Worm (Caenorhabditis elegans) whole organism, L4 larva: Measurements from ENCODE around the gene F54F2.6.

ENCODE experiments used
- D1046.2 ChIP-seq: fragments of 200-800 bp; sonication (Bioruptor generic); IDR thresholded peaks from 2 replicates; pipeline ENCODE4 v1.3.6; 2022; ENCODE audit warnings: missing genetic modification characterization, missing compliant biosample characterization
- F10B5.3 ChIP-seq: sonication (generic microtip); optimal IDR thresholded peaks from 2 replicates; lab custom pipeline; 2016; ENCODE audit warnings: mild to moderate bottlenecking, missing genetic modification characterization, missing compliant biosample characterization
- F26F4.8 ChIP-seq: fragments of 200-800 bp; sonication (Bioruptor generic); conservative IDR thresholded peaks from 2 replicates; pipeline ENCODE4 v1.3.6; 2022; ENCODE audit warnings: missing genetic modification characterization, missing compliant biosample characterization
- F49E8.2 ChIP-seq: sonication (generic microtip); optimal IDR thresholded peaks from 2 replicates; lab custom pipeline; 2016; ENCODE audit warnings: missing compliant biosample characterization, mild to moderate bottlenecking, missing genetic modification characterization, borderline replicate concordance
- R02D3.7 ChIP-seq: fragments of 150-350 bp; sonication (generic microtip); optimal IDR thresholded peaks from 3 replicates; lab custom pipeline; 2014; ENCODE audit warnings: missing biosample characterization, missing genetic modification characterization
- T20F7.1 ChIP-seq: fragments of 200-800 bp; sonication (Bioruptor generic); optimal IDR thresholded peaks from 2 replicates; lab custom pipeline; 2018; ENCODE audit warnings: mild to moderate bottlenecking, missing genetic modification characterization, missing compliant biosample characterization
- Y5F2A.4 ChIP-seq: fragments of 200-800 bp; sonication (Bioruptor generic); optimal IDR thresholded peaks from 2 replicates; lab custom pipeline; 2018; ENCODE audit warnings: mild to moderate bottlenecking, missing genetic modification characterization, missing compliant biosample characterization
- aly-2 ChIP-seq: sonication (generic microtip); optimal IDR thresholded peaks from 2 replicates; lab custom pipeline; 2018; ENCODE audit warnings: missing biosample characterization, missing genetic modification characterization
- arid-1 ChIP-seq: fragments of 200-800 bp; sonication (Bioruptor generic); conservative IDR thresholded peaks from 2 replicates; pipeline ENCODE4 v1.3.6; 2022; ENCODE audit warnings: missing genetic modification reagents, missing genetic modification characterization, missing compliant biosample characterization
- ceh-32 ChIP-seq: sonication (generic microtip); optimal IDR thresholded peaks from 2 replicates; lab custom pipeline; 2016; ENCODE audit warnings: mild to moderate bottlenecking, missing genetic modification characterization, missing compliant biosample characterization; ENCODE audit not compliant: poor library complexity
- ceh-62 ChIP-seq: sonication (generic microtip); optimal IDR thresholded peaks from 2 replicates; lab custom pipeline; 2017; ENCODE audit warnings: missing biosample characterization, missing genetic modification characterization
- ces-1 ChIP-seq: fragments of 150-350 bp; sonication (generic microtip); optimal IDR thresholded peaks from 4 replicates; lab custom pipeline; 2014; ENCODE audit warnings: missing biosample characterization, missing genetic modification reagents, missing genetic modification characterization
- cey-2 ChIP-seq: sonication (generic microtip); optimal IDR thresholded peaks from 3 replicates; lab custom pipeline; 2017; ENCODE audit warnings: missing genetic modification characterization, mild to moderate bottlenecking, missing compliant biosample characterization, antibody characterized with exemption, borderline replicate concordance; ENCODE audit not compliant: insufficient read depth
- daf-19 ChIP-seq: fragments of 200-800 bp; sonication (Bioruptor generic); conservative IDR thresholded peaks from 2 replicates; pipeline ENCODE4 v1.3.6; 2022; ENCODE audit warnings: missing genetic modification characterization, missing compliant biosample characterization
- fkh-10 ChIP-seq: fragments of 150-350 bp; optimal IDR thresholded peaks from 2 replicates; lab custom pipeline; 2014; ENCODE audit warnings: missing biosample characterization, missing genetic modification reagents, missing genetic modification characterization
- gei-8 ChIP-seq: fragments of 200-800 bp; sonication (Bioruptor generic); optimal IDR thresholded peaks from 2 replicates; lab custom pipeline; 2018; ENCODE audit warnings: mild to moderate bottlenecking, missing genetic modification characterization, missing compliant biosample characterization
- hlh-11 ChIP-seq: fragments of 200-800 bp; sonication (Bioruptor generic); optimal IDR thresholded peaks from 2 replicates; lab custom pipeline; 2018; ENCODE audit warnings: mild to moderate bottlenecking, missing genetic modification characterization, missing compliant biosample characterization
- hlh-30 ChIP-seq: sonication (generic microtip); optimal IDR thresholded peaks from 2 replicates; lab custom pipeline; 2017; ENCODE audit warnings: antibody characterized with exemption, mild to moderate bottlenecking, missing genetic modification characterization, missing compliant biosample characterization; ENCODE audit not compliant: insufficient read depth
- jun-1 ChIP-seq: fragments of 150-350 bp; optimal IDR thresholded peaks from 2 replicates; lab custom pipeline; 2014; ENCODE audit warnings: missing biosample characterization, missing genetic modification reagents, missing genetic modification characterization
- lim-7 ChIP-seq: fragments of 200-800 bp; sonication (Bioruptor generic); IDR thresholded peaks from 2 replicates; pipeline ENCODE4 v1.3.6; 2022; ENCODE audit warnings: missing genetic modification characterization, missing compliant biosample characterization
- lin-1 ChIP-seq: fragments of 200-800 bp; sonication (Bioruptor generic); IDR thresholded peaks from 2 replicates; pipeline ENCODE4 v1.3.6; 2022; ENCODE audit warnings: missing genetic modification reagents, missing genetic modification characterization, missing compliant biosample characterization
- lin-15B ChIP-seq: fragments of 150-350 bp; sonication (generic microtip); optimal IDR thresholded peaks from 3 replicates; lab custom pipeline; 2014; ENCODE audit warnings: missing biosample characterization, missing genetic modification characterization
- lin-29 ChIP-seq: fragments of 200-800 bp; sonication (Bioruptor generic); IDR thresholded peaks from 2 replicates; pipeline ENCODE4 v1.3.6; 2022; ENCODE audit warnings: missing genetic modification reagents, missing genetic modification characterization, missing compliant biosample characterization
- lin-38 ChIP-seq: fragments of 200-800 bp; sonication (Bioruptor generic); IDR thresholded peaks from 2 replicates; pipeline ENCODE4 v1.3.6; 2022; ENCODE audit warnings: missing genetic modification reagents, missing genetic modification characterization, missing compliant biosample characterization
- lin-39 ChIP-seq: fragments of 150-350 bp; optimal IDR thresholded peaks from 2 replicates; lab custom pipeline; 2014; ENCODE audit warnings: missing biosample characterization, missing genetic modification reagents, missing genetic modification characterization
- mdl-1 ChIP-seq, 2 experiments: fragments of 150-350 bp in 1 of 2; sonication (generic microtip) in 1 of 2; optimal IDR thresholded peaks; 2 replicates each; lab custom pipeline; 2014 to 2017; ENCODE audit warnings: missing biosample characterization in 2 of 2, missing genetic modification characterization in 2 of 2
- mep-1 ChIP-seq: fragments of 150-350 bp; sonication (generic microtip); optimal IDR thresholded peaks from 3 replicates; lab custom pipeline; 2014; ENCODE audit warnings: missing biosample characterization, missing genetic modification characterization
- mes-2 ChIP-seq: sonication (generic microtip); optimal IDR thresholded peaks from 2 replicates; lab custom pipeline; 2016; ENCODE audit warnings: missing genotype, mild to moderate bottlenecking, missing genetic modification characterization, missing compliant biosample characterization; ENCODE audit not compliant: poor library complexity, severe bottlenecking
- nhr-10 ChIP-seq: fragments of 150-350 bp; optimal IDR thresholded peaks from 2 replicates; lab custom pipeline; 2014; ENCODE audit warnings: missing biosample characterization, missing genetic modification characterization
- nhr-111 ChIP-seq: fragments of 200-800 bp; sonication (Bioruptor generic); optimal IDR thresholded peaks from 2 replicates; lab custom pipeline; 2018; ENCODE audit warnings: mild to moderate bottlenecking, missing genetic modification characterization, missing compliant biosample characterization
- nhr-237 ChIP-seq: sonication (generic microtip); optimal IDR thresholded peaks from 2 replicates; lab custom pipeline; 2017; ENCODE audit warnings: missing biosample characterization, missing genetic modification characterization
- nhr-25 ChIP-seq: sonication (generic microtip); optimal IDR thresholded peaks from 2 replicates; lab custom pipeline; 2017; ENCODE audit warnings: missing genetic modification characterization, mild to moderate bottlenecking, missing compliant biosample characterization, antibody characterized with exemption, moderate library complexity, borderline replicate concordance; ENCODE audit not compliant: insufficient read depth
- nhr-41 ChIP-seq: fragments of 200-800 bp; sonication (Bioruptor generic); IDR thresholded peaks from 2 replicates; pipeline ENCODE4 v1.3.6; 2022; ENCODE audit warnings: missing genetic modification reagents, missing genetic modification characterization, missing compliant biosample characterization
- nhr-42 ChIP-seq: fragments of 200-800 bp; sonication (Bioruptor generic); IDR thresholded peaks from 2 replicates; pipeline ENCODE4 v1.3.6; 2022; ENCODE audit warnings: missing genetic modification characterization, missing compliant biosample characterization
- nhr-77 ChIP-seq: fragments of 150-350 bp; optimal IDR thresholded peaks from 2 replicates; lab custom pipeline; 2014; ENCODE audit warnings: missing biosample characterization, missing genetic modification characterization
- php-3 ChIP-seq: fragments of 200-800 bp; sonication (Bioruptor generic); IDR thresholded peaks from 2 replicates; pipeline ENCODE4 v1.3.6; 2022; ENCODE audit warnings: missing genetic modification reagents, missing genetic modification characterization, missing compliant biosample characterization
- rbr-2 ChIP-seq: sonication (generic microtip); optimal IDR thresholded peaks from 2 replicates; lab custom pipeline; 2016; ENCODE audit warnings: missing genotype, missing genetic modification characterization, missing compliant biosample characterization
- saeg-2 ChIP-seq: fragments of 200-800 bp; sonication (Bioruptor generic); IDR thresholded peaks from 2 replicates; pipeline ENCODE4 v1.3.6; 2022; ENCODE audit warnings: missing genetic modification reagents, missing genetic modification characterization, missing compliant biosample characterization
- tra-1 ChIP-seq: fragments of 200-800 bp; sonication (Bioruptor generic); IDR thresholded peaks from 2 replicates; pipeline ENCODE4 v1.3.6; 2022; ENCODE audit warnings: missing genetic modification reagents, missing genetic modification characterization, missing compliant biosample characterization
- unc-130 ChIP-seq: sonication (generic microtip); optimal IDR thresholded peaks from 2 replicates; lab custom pipeline; 2016; ENCODE audit warnings: missing genetic modification reagents, missing genetic modification characterization, missing compliant biosample characterization
- unc-39 ChIP-seq: sonication (generic microtip); optimal IDR thresholded peaks from 2 replicates; lab custom pipeline; 2017; ENCODE audit warnings: missing biosample characterization, missing genetic modification characterization
- unc-62 ChIP-seq, 3 experiments: fragments of 150-350 bp in 1 of 3; sonication (generic microtip); optimal IDR thresholded peaks in 2 of 3; peaks in 1 of 3; 1 replicate in 1 of 3; 2 replicates in 2 of 3; lab custom pipeline; 2014 to 2017; ENCODE audit warnings: missing biosample characterization in 3 of 3, missing genetic modification characterization in 3 of 3, missing genetic modification reagents in 3 of 3, missing genotype in 1 of 3
- vab-7 ChIP-seq: fragments of 200-800 bp; sonication (Bioruptor generic); IDR thresholded peaks from 2 replicates; pipeline ENCODE4 v1.3.6; 2022; ENCODE audit warnings: missing genetic modification reagents, missing genetic modification characterization, missing compliant biosample characterization
- zfp-2 ChIP-seq: sonication (generic microtip); optimal IDR thresholded peaks from 2 replicates; lab custom pipeline; 2016; ENCODE audit warnings: mild to moderate bottlenecking, missing genetic modification characterization, missing compliant biosample characterization
- zfp-3 ChIP-seq: fragments of 200-800 bp; sonication (Bioruptor generic); conservative IDR thresholded peaks from 2 replicates; pipeline ENCODE4 v1.3.6; 2022; ENCODE audit warnings: missing genetic modification reagents, missing genetic modification characterization, missing compliant biosample characterization
- ztf-11 ChIP-seq: fragments of 150-350 bp; optimal IDR thresholded peaks from 2 replicates; lab custom pipeline; 2014; ENCODE audit warnings: missing biosample characterization, missing genetic modification characterization

Gene F54F2.6

DNA sequence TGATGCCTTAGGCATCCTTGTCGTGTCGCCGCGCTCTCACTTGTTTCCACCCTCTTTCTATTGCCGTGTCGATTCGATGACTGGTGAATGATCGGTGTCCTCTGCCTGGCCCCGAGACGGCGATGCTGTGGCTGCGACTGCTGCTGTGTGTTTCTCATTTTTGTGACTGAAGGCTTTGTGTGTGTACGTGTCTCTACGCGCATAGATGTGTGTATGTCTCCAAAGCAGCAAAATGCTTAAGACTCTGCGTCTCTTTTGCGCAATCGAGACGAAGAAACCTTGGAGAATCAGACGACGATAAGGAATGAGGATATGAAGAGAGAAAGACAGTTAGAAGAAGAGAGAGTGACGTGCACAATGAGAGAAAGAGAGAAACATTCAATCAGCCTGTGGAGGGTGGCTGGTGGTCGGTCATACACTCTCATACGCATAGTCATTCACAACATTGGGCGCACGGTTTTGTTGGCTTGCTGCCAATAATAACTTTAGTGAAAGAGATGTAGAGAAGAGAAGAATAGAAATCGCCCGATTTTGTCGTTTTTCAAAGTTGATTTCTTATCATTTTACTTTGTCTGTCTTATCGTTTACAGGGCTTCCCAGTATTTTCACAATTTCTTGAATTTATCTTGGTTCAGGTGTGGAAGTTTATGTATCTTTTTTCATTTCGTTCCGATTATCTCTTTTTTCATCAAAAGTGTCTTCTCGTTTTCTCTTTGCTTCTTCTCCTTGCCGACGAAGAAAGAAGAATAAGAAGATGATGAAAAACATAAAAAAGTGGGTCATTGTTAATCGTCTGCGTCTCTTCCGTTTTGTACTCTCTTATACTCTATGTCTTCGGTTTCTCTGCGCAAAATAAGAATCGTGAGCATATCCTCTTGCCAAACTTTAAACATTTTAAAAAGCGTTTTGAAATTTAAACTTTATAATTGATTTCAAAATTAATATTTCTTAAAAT lies 1.6 kb upstream of the F54F2.6 start (continued):
- TF ChIP-seq mep-1 (tag; lab: Kevin White, UChicago) (peak; percentile 97), arid-1 (0 out of 2 replicates have a peak, but pooled peaks have one; percentile 12), tra-1 (GFP tag; lab: Robert Waterston, UW) (peak; percentile 70), daf-19 (GFP tag; lab: Robert Waterston, UW) (0 out of 2 replicates have a peak, but pooled peaks have one; percentile 58), F10B5.3 (tag; lab: Kevin White, UChicago) (peak; percentile 69), lin-39 (tag; lab: Kevin White, UChicago) (peak; percentile 34), ceh-32 (tag; lab: Kevin White, UChicago) (peak; percentile 55), R02D3.7 (no peak), zfp-3 (GFP tag; lab: Robert Waterston, UW) (peak; percentile 59; the same call in 1 of the 2 replicates), nhr-41 (GFP tag; lab: Robert Waterston, UW) (peak; percentile 47; the same call in 1 of the 2 replicates), fkh-10 (GFP tag; lab: Kevin White, UChicago) (peak; percentile 90), lim-7 (GFP tag; lab: Robert Waterston, UW) (0 out of 2 replicates have a peak, but pooled peaks have one; percentile 3), aly-2 (tag; lab: Kevin White, UChicago) (no peak), mes-2 (tag; lab: Kevin White, UChicago) (peak; percentile 80), nhr-42 (GFP tag; lab: Robert Waterston, UW) (peak; percentile 59; the same call in 1 of the 2 replicates), nhr-10 (peak; percentile 96), lin-1 (peak; percentile 75; the same call in 1 of the 2 replicates), rbr-2 (tag; lab: Kevin White, UChicago) (peak; percentile 95), ceh-62 (tag; lab: Kevin White, UChicago) (no peak), hlh-11 (peak; percentile 100), gei-8 (GFP tag; lab: Kevin White, UChicago) (peak; percentile 94), nhr-25 (tag; lab: Kevin White, UChicago) (peak; percentile 92), nhr-111 (GFP tag; lab: Kevin White, UChicago) (no peak), F49E8.2 (tag; lab: Kevin White, UChicago) (no peak), cey-2 (tag; lab: Kevin White, UChicago) (peak; percentile 88), saeg-2 (GFP tag; lab: Robert Waterston, UW) (peak; percentile 82), unc-62 (GFP tag; optimal IDR thresholded peaks at IDR 0.05 in 1 of 2; lab: Kevin White, UChicago) (peak; percentile 43 to 100), unc-62 (tag; optimal IDR thresholded peaks at IDR 0.05; lab: Kevin White, UChicago) (peak; percentile 60), mdl-1 (tag; optimal IDR thresholded peaks at IDR 0.05; lab: Kevin White, UChicago) (peak; percentile 94 to 98), T20F7.1 (GFP tag; lab: Kevin White, UChicago) (peak; percentile 87), zfp-2 (tag; lab: Kevin White, UChicago) (no peak), ztf-11 (tag; lab: Kevin White, UChicago) (no peak), ces-1 (GFP tag; lab: Kevin White, UChicago) (no peak), jun-1 (tag; lab: Kevin White, UChicago) (peak; percentile 94), F26F4.8 (GFP tag; lab: Robert Waterston, UW) (no peak), unc-130 (peak; percentile 27), unc-39 (no peak), php-3 (GFP tag; lab: Robert Waterston, UW) (no peak), lin-38 (GFP tag; lab: Robert Waterston, UW) (peak; percentile 68), D1046.2 (no peak), vab-7 (GFP tag; lab: Robert Waterston, UW) (no peak), nhr-237 (tag; lab: Kevin White, UChicago) (peak; percentile 26), lin-15B (tag; lab: Kevin White, UChicago) (no peak), hlh-30 (peak; percentile 98), Y5F2A.4 (GFP tag; lab: Kevin White, UChicago) (no peak), nhr-77 (tag; lab: Kevin White, UChicago) (peak; percentile 91), lin-29 (GFP tag; lab: Robert Waterston, UW) (peak; percentile 44; the same call in 1 of the 2 replicates)
